Worm (Caenorhabditis elegans): ENCODE measurements around the gene F54D5.24.

The F54D5.24 gene

ce11 chrII:11545299-11545951 lies 10.3 kb upstream of the F54D5.24 start, which contains the start of gene dnj-13 (continued):
- TF ChIP-seq hlh-12 (tag; optimal IDR thresholded peaks at IDR 0.05), result no peak
- peak; percentile 74 for TF ChIP-seq snpc-3.4 (tag; optimal IDR thresholded peaks at IDR 0.05)
- peak; percentile 49 for TF ChIP-seq nhr-90 (tag; optimal IDR thresholded peaks at IDR 0.05)
- TF ChIP-seq pbrm-1 (GFP tag; IDR thresholded peaks at IDR 0.05), result peak; percentile 98

ce11 chrII:11545952-11546325 lies 9.8 kb upstream of the F54D5.24 start:
- TF ChIP-seq zfh-2 (GFP tag; conservative IDR thresholded peaks at IDR 0.05) (peak; percentile 64), lin-54 (GFP tag; optimal IDR thresholded peaks at IDR 0.05) (peak; percentile 1), nfyb-1 (GFP tag; IDR thresholded peaks at IDR 0.05) (peak; percentile 38; the same call in 1 of the 2 replicates), cebp-2 (GFP tag; IDR thresholded peaks at IDR 0.05) (no peak), lin-26 (GFP tag; IDR thresholded peaks at IDR 0.05) (0 out of 2 replicates have a peak, but pooled peaks have one; percentile 12)

- TF ChIP-seq ztf-26 (tag; optimal IDR thresholded peaks at IDR 0.05) (peak; percentile 73), unc-62 (GFP tag; optimal IDR thresholded peaks at IDR 0.05) (no peak), nhr-27 (tag; optimal IDR thresholded peaks at IDR 0.05) (no peak), rcor-1 (GFP tag; IDR thresholded peaks at IDR 0.05) (peak; percentile 74), snpc-1.3 (tag; optimal IDR thresholded peaks at IDR 0.05; ENCODE audit: insufficient read depth) (no peak), Y53F4B.3 (GFP tag; IDR thresholded peaks at IDR 0.05) (no peak), lir-1 (GFP tag; conservative IDR thresholded peaks at IDR 0.05) (no peak; the same call in 1 of the 2 replicates), snpc-1.1 (tag; optimal IDR thresholded peaks at IDR 0.05; ENCODE audit: insufficient read depth) (no peak), F57A8.1 (GFP tag; optimal IDR thresholded peaks at IDR 0.05) (no peak), sea-2 (GFP tag; IDR thresholded peaks at IDR 0.05) (no peak), F22D6.2 (tag; optimal IDR thresholded peaks at IDR 0.05) (peak; percentile 11), him-1 (tag; optimal IDR thresholded peaks at IDR 0.05) (no peak), F37B4.10 (GFP tag; IDR thresholded peaks at IDR 0.05) (no peak), aptf-3 (GFP tag; IDR thresholded peaks at IDR 0.05) (no peak), xnd-1 (tag; optimal IDR thresholded peaks at IDR 0.05) (no peak), tbp1 (GFP tag; optimal IDR thresholded peaks at IDR 0.05) (peak; percentile 60), pha-4 (tag; optimal IDR thresholded peaks at IDR 0.05) (no peak), F10E7.11 (tag; optimal IDR thresholded peaks at IDR 0.05) (peak; percentile 39), zfh-2 (GFP tag; conservative IDR thresholded peaks at IDR 0.05) (0 out of 2 replicates have a peak, but pooled peaks have one; percentile 9), F33H1.4 (GFP tag; IDR thresholded peaks at IDR 0.05) (peak; percentile 40; the same call in 1 of the 2 replicates), athp-1 (tag; optimal IDR thresholded peaks at IDR 0.05) (peak; percentile 75), ztf-18 (tag; optimal IDR thresholded peaks at IDR 0.05) (peak; percentile 57), attf-5 (GFP tag; optimal IDR thresholded peaks at IDR 0.05) (peak; percentile 75), Y56A3A.18 (GFP tag; IDR thresholded peaks at IDR 0.05) (peak; percentile 77; the same call in 1 of the 2 replicates), ama-1 (optimal IDR thresholded peaks at IDR 0.05) (peak; percentile 98), ama-1 (GFP tag; optimal IDR thresholded peaks at IDR 0.05) (no peak), B0035.1 (tag; optimal IDR thresholded peaks at IDR 0.05) (peak; percentile 62), F39B2.1 (GFP tag; IDR thresholded peaks at IDR 0.05) (no peak), B0019.2 (GFP tag; conservative IDR thresholded peaks at IDR 0.05) (no peak), snpc-4 (GFP tag; optimal IDR thresholded peaks at IDR 0.05) (no peak), snpc-4 (tag; optimal IDR thresholded peaks at IDR 0.05) (peak in 3 of 4 experiments; percentile 25 to 64 (median 51)), zim-3 (tag; optimal IDR thresholded peaks at IDR 0.05) (peak; percentile 34), atf-7 (tag; optimal IDR thresholded peaks at IDR 0.05) (peak; percentile 59), ceh-40 (GFP tag; IDR thresholded peaks at IDR 0.05) (0 out of 2 replicates have a peak, but pooled peaks have one; percentile 21), mes-4 (tag; optimal IDR thresholded peaks at IDR 0.05) (no peak), rpc-1 (optimal IDR thresholded peaks at IDR 0.05) (no peak), rpc-1 (tag; optimal IDR thresholded peaks at IDR 0.05) (no peak)
Measured at ce11 chrII:11547254-11547687, 8.5 kb upstream of the F54D5.24 start, which contains the start of gene F54D5.7. Gene F54D5.7 (plus strand): TSS chrII:11547517.
